Worm (Caenorhabditis elegans) whole organism, young adult: ENCODE results near the gene F55B11.2.

ENCODE experiments used
- D2030.7 ChIP-seq: fragments of 200-800 bp; sonication (Bioruptor generic); IDR thresholded peaks from 2 replicates; pipeline ENCODE4 v1.3.6; 2022; ENCODE audit warnings: missing genetic modification reagents, missing genetic modification characterization, missing compliant biosample characterization
- F10E7.11 ChIP-seq: sonication (generic microtip); optimal IDR thresholded peaks from 2 replicates; lab custom pipeline; 2017; ENCODE audit warnings: mild to moderate bottlenecking, missing genetic modification characterization, moderate library complexity, missing compliant biosample characterization
- F37B4.10 ChIP-seq: fragments of 200-800 bp; sonication (Bioruptor generic); IDR thresholded peaks from 2 replicates; pipeline ENCODE4 v1.3.6; 2022; ENCODE audit warnings: missing genetic modification characterization, missing compliant biosample characterization
- F57C9.4 ChIP-seq: sonication (generic microtip); optimal IDR thresholded peaks from 2 replicates; lab custom pipeline; 2017; ENCODE audit warnings: mild to moderate bottlenecking, missing genetic modification characterization, missing compliant biosample characterization
- K11D2.4 ChIP-seq: fragments of 200-800 bp; sonication (Bioruptor generic); IDR thresholded peaks from 2 replicates; pipeline ENCODE4 v1.3.6; 2022; ENCODE audit warnings: missing genetic modification reagents, missing genetic modification characterization, missing compliant biosample characterization
- Y67H2A.10 ChIP-seq: fragments of 200-800 bp; sonication (Bioruptor generic); conservative IDR thresholded peaks from 2 replicates; pipeline ENCODE4 v1.3.6; 2022; ENCODE audit warnings: missing genetic modification reagents, missing genetic modification characterization, missing compliant biosample characterization
- attf-6 ChIP-seq: fragments of 200-800 bp; sonication (Bioruptor generic); IDR thresholded peaks from 2 replicates; pipeline ENCODE4 v1.3.6; 2022; ENCODE audit warnings: missing genetic modification reagents, missing genetic modification characterization, missing compliant biosample characterization
- bed-2 ChIP-seq: fragments of 200-800 bp; sonication (Bioruptor generic); IDR thresholded peaks from 2 replicates; pipeline ENCODE4 v1.3.6; 2022; ENCODE audit warnings: missing genetic modification reagents, missing genetic modification characterization, missing compliant biosample characterization
- cebp-2 ChIP-seq: fragments of 200-800 bp; sonication (Bioruptor generic); IDR thresholded peaks from 2 replicates; pipeline ENCODE4 v1.3.6; 2022; ENCODE audit warnings: missing genetic modification characterization, missing compliant biosample characterization
- ceh-100 ChIP-seq: fragments of 200-800 bp; sonication (Bioruptor generic); IDR thresholded peaks from 2 replicates; pipeline ENCODE4 v1.3.6; 2022; ENCODE audit warnings: missing genetic modification reagents, missing genetic modification characterization, missing compliant biosample characterization
- ceh-40 ChIP-seq: fragments of 200-800 bp; sonication (Bioruptor generic); IDR thresholded peaks from 2 replicates; pipeline ENCODE4 v1.3.6; 2022; ENCODE audit warnings: missing genetic modification characterization, missing compliant biosample characterization
- chd-7 ChIP-seq: sonication (generic microtip); optimal IDR thresholded peaks from 2 replicates; lab custom pipeline; 2016; ENCODE audit warnings: mild to moderate bottlenecking, missing genetic modification characterization, moderate library complexity, missing compliant biosample characterization
- dpff-1 ChIP-seq: sonication (generic microtip); optimal IDR thresholded peaks from 2 replicates; lab custom pipeline; 2017; ENCODE audit warnings: mild to moderate bottlenecking, missing genetic modification characterization, missing compliant biosample characterization
- ets-4 ChIP-seq: fragments of 200-800 bp; sonication (Bioruptor generic); optimal IDR thresholded peaks from 2 replicates; lab custom pipeline; 2018; ENCODE audit warnings: mild to moderate bottlenecking, missing genetic modification characterization, missing compliant biosample characterization
- gei-17 ChIP-seq: fragments of 200-800 bp; sonication (Bioruptor generic); optimal IDR thresholded peaks from 2 replicates; lab custom pipeline; 2018; ENCODE audit warnings: mild to moderate bottlenecking, missing genetic modification characterization, missing compliant biosample characterization
- him-1 ChIP-seq: sonication (generic microtip); optimal IDR thresholded peaks from 2 replicates; lab custom pipeline; 2016; ENCODE audit warnings: missing genotype, missing genetic modification reagents, missing genetic modification characterization, missing compliant biosample characterization
- hrde-1 ChIP-seq: sonication (generic microtip); optimal IDR thresholded peaks from 2 replicates; lab custom pipeline; 2016; ENCODE audit warnings: missing genetic modification characterization, mild to moderate bottlenecking, missing compliant biosample characterization, moderate library complexity, missing genotype, missing genetic modification reagents, borderline replicate concordance
- hsf-1 ChIP-seq: fragments of 200-800 bp; sonication (Bioruptor generic); IDR thresholded peaks from 2 replicates; pipeline ENCODE4 v1.3.6; 2022; ENCODE audit warnings: missing genetic modification reagents, missing genetic modification characterization, missing compliant biosample characterization
- lag-1 ChIP-seq: fragments of 200-800 bp; sonication (Bioruptor generic); IDR thresholded peaks from 2 replicates; pipeline ENCODE4 v1.3.6; 2022; ENCODE audit warnings: missing genetic modification reagents, missing genetic modification characterization, missing compliant biosample characterization
- let-607 ChIP-seq, 2 experiments: fragments of 200-800 bp in 1 of 2; sonication (Bioruptor generic) in 1 of 2; sonication (generic microtip) in 1 of 2; optimal IDR thresholded peaks; 2 replicates each; lab custom pipeline; 2016 to 2018; ENCODE audit warnings: mild to moderate bottlenecking in 2 of 2, missing compliant biosample characterization in 2 of 2, missing genetic modification characterization in 2 of 2, moderate library complexity in 2 of 2, missing genotype in 1 of 2
- lsl-1 ChIP-seq: fragments of 200-800 bp; sonication (Bioruptor generic); optimal IDR thresholded peaks from 2 replicates; lab custom pipeline; 2018; ENCODE audit warnings: mild to moderate bottlenecking, missing genetic modification characterization, moderate library complexity, missing compliant biosample characterization
- madf-6 ChIP-seq: fragments of 200-800 bp; sonication (Bioruptor generic); IDR thresholded peaks from 2 replicates; pipeline ENCODE4 v1.3.6; 2022; ENCODE audit warnings: missing genetic modification reagents, missing genetic modification characterization, missing compliant biosample characterization
- madf-8 ChIP-seq: fragments of 200-800 bp; sonication (Bioruptor generic); conservative IDR thresholded peaks from 2 replicates; pipeline ENCODE4 v1.3.6; 2022; ENCODE audit warnings: missing genetic modification reagents, missing genetic modification characterization, missing compliant biosample characterization
- mel-28 ChIP-seq: sonication (generic microtip); optimal IDR thresholded peaks from 2 replicates; lab custom pipeline; 2016; ENCODE audit warnings: borderline replicate concordance, mild to moderate bottlenecking, missing genetic modification characterization, missing compliant biosample characterization
- nhr-179 ChIP-seq: sonication (generic microtip); optimal IDR thresholded peaks from 2 replicates; lab custom pipeline; 2016; ENCODE audit warnings: mild to moderate bottlenecking, missing genetic modification characterization, missing compliant biosample characterization
- nhr-80 ChIP-seq: sonication (generic microtip); optimal IDR thresholded peaks from 2 replicates; lab custom pipeline; 2016; ENCODE audit warnings: missing genetic modification characterization, missing compliant biosample characterization
- pha-4 ChIP-seq: fragments of 150-350 bp; sonication (generic microtip); optimal IDR thresholded peaks from 2 replicates; lab custom pipeline; 2014; ENCODE audit warnings: missing biosample characterization, missing genetic modification reagents, missing genetic modification characterization
- repo-1 ChIP-seq: sonication (generic microtip); optimal IDR thresholded peaks from 2 replicates; lab custom pipeline; 2017; ENCODE audit warnings: mild to moderate bottlenecking, missing genetic modification characterization, missing compliant biosample characterization
- sdz-38 ChIP-seq: sonication (generic microtip); optimal IDR thresholded peaks from 2 replicates; lab custom pipeline; 2016; ENCODE audit warnings: missing genotype, missing genetic modification characterization, missing compliant biosample characterization
- sea-2 ChIP-seq: fragments of 200-800 bp; sonication (Bioruptor generic); IDR thresholded peaks from 2 replicates; pipeline ENCODE4 v1.3.6; 2022; ENCODE audit warnings: missing genetic modification characterization, missing compliant biosample characterization
- snpc-1.3 ChIP-seq: sonication (generic microtip); optimal IDR thresholded peaks from 2 replicates; lab custom pipeline; 2017; ENCODE audit warnings: missing genetic modification characterization, mild to moderate bottlenecking, missing compliant biosample characterization, antibody characterized with exemption, moderate library complexity, missing genotype, missing genetic modification reagents; ENCODE audit not compliant: insufficient read depth
- snpc-4 ChIP-seq, 5 experiments: fragments of 150-350 bp in 1 of 5; sonication (generic microtip) in 4 of 5; optimal IDR thresholded peaks; 2 replicates each; lab custom pipeline; 2014 to 2018; ENCODE audit warnings: missing genetic modification characterization in 5 of 5, missing biosample characterization in 3 of 5, antibody characterized with exemption in 2 of 5, mild to moderate bottlenecking in 2 of 5, missing compliant biosample characterization in 2 of 5, missing genotype in 2 of 5, moderate library complexity in 2 of 5, missing genetic modification reagents in 1 of 5
- somi-1 ChIP-seq: fragments of 200-800 bp; sonication (Bioruptor generic); optimal IDR thresholded peaks from 2 replicates; lab custom pipeline; 2018; ENCODE audit warnings: mild to moderate bottlenecking, missing genetic modification characterization, missing compliant biosample characterization
- tlf-1 ChIP-seq: fragments of 200-800 bp; sonication (Bioruptor generic); optimal IDR thresholded peaks from 2 replicates; lab custom pipeline; 2018; ENCODE audit warnings: mild to moderate bottlenecking, missing genetic modification characterization, missing compliant biosample characterization
- unc-130 ChIP-seq: sonication (generic microtip); optimal IDR thresholded peaks from 2 replicates; lab custom pipeline; 2016; ENCODE audit warnings: missing genetic modification reagents, missing genetic modification characterization, missing compliant biosample characterization
- xnd-1 ChIP-seq: sonication (generic microtip); optimal IDR thresholded peaks from 2 replicates; lab custom pipeline; 2016; ENCODE audit warnings: missing genotype, missing genetic modification reagents, missing genetic modification characterization, missing compliant biosample characterization

F55B11.2 gene

DNA sequence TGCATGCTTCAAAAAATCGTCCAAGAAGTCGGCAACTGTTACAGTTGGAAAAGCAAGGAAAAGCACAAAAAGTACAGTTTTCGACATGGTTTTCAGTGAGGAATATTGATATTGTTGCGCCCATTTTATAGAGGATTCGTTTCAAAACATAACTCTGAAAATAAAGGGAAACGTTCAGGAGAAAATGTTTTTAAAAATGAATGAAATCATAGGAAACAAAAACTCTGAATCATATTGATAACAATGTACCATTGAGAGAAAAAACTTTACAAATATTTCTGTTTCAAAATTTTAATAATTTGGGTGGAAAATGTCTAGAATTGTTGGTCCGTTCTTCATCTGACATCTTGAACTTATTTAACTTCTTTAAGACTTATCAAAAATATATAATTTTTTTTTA, at the start of gene F55B11.2:
Gene F55B11.2 (minus strand): TSS at position 101 of the 400 bp plus-strand sequence.
- TF ChIP-seq nhr-80 (tag; lab: Kevin White, UChicago) (no peak), Y67H2A.10 (GFP tag; lab: Robert Waterston, UW) (no peak), pha-4 (tag; lab: Kevin White, UChicago) (no peak), repo-1 (tag; lab: Kevin White, UChicago) (no peak), ets-4 (GFP tag; lab: Kevin White, UChicago) (no peak), dpff-1 (tag; lab: Kevin White, UChicago) (no peak), lsl-1 (GFP tag; lab: Kevin White, UChicago) (no peak)

DNA sequence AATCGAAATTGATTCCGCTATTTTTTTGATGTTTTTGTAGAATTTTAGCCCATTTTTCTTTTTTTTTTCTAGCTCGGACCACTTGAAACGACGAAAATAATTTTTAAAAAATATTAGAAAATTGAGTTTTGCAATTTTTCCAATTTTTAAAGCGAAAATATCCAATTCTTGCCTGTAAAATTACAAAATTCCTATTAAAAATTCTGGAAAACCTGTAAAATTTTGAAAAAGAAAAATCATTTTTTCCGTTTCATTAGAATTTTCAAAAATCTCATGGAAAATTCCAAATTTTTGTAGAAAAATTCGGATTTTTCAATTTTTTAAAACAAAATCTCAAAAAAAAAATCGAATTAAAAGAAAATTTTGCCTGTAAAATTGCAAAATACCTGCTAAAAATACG, 45.9 kb upstream of the F55B11.2 start:
- TF ChIP-seq snpc-4 (GFP tag; optimal IDR thresholded peaks at IDR 0.05; lab: Kevin White, UChicago) (no peak), snpc-4 (tag; optimal IDR thresholded peaks at IDR 0.05; lab: Kevin White, UChicago) (peak in 1 of 4 experiments; percentile 76), F10E7.11 (tag; lab: Kevin White, UChicago) (no peak), chd-7 (no peak), K11D2.4 (GFP tag; lab: Robert Waterston, UW) (no peak), mel-28 (tag; lab: Kevin White, UChicago) (no peak), unc-130 (GFP tag; lab: Kevin White, UChicago) (no peak), attf-6 (GFP tag; lab: Robert Waterston, UW) (peak; percentile 82), F37B4.10 (GFP tag; lab: Robert Waterston, UW) (no peak), nhr-179 (no peak), cebp-2 (GFP tag; lab: Robert Waterston, UW) (0 out of 2 replicates have a peak, but pooled peaks have one; percentile 65), lag-1 (no peak), him-1 (tag; lab: Kevin White, UChicago) (no peak), gei-17 (no peak), madf-8 (GFP tag; lab: Robert Waterston, UW) (no peak), ceh-40 (GFP tag; lab: Robert Waterston, UW) (no peak), hsf-1 (GFP tag; lab: Robert Waterston, UW) (no peak), sdz-38 (tag; lab: Kevin White, UChicago) (no peak), sea-2 (GFP tag; lab: Robert Waterston, UW) (no peak), F57C9.4 (tag; lab: Kevin White, UChicago) (no peak), nhr-80 (tag; lab: Kevin White, UChicago) (no peak)

DNA sequence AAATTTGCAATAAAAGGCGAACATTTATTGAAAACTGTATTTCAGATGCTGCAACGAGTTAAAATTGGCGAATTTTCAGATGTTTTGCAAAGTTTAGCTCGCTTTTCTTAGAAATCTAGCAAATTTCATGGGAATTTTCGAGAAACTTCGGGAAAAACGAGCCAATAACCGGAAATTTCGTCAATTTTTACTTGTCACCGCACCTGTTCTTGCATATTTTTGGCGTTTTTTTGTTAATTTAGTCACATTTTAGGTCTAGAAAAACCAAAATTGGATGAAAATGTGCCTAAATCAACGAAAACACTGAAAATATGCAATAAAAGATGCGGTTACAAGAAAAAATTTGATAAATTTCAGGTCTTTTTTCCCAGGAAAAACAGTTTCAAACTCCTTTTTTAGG, 43.7 kb upstream of the F55B11.2 start:
- TF ChIP-seq ceh-100 (GFP tag; lab: Robert Waterston, UW), result no peak
- no peak for TF ChIP-seq let-607 (tag; optimal IDR thresholded peaks at IDR 0.05; lab: Kevin White, UChicago)
- TF ChIP-seq snpc-4 (GFP tag; optimal IDR thresholded peaks at IDR 0.05; lab: Kevin White, UChicago), result no peak
- peak in 2 of 4 experiments; percentile 55 to 58 for TF ChIP-seq snpc-4 (tag; optimal IDR thresholded peaks at IDR 0.05; lab: Kevin White, UChicago)
- 0 out of 2 replicates have a peak, but pooled peaks have one; percentile 16 for TF ChIP-seq attf-6 (GFP tag; lab: Robert Waterston, UW)
- no peak for TF ChIP-seq tlf-1 (GFP tag; lab: Kevin White, UChicago)
- TF ChIP-seq chd-7, result no peak
- TF ChIP-seq somi-1 (GFP tag; lab: Kevin White, UChicago), result no peak
- no peak for TF ChIP-seq snpc-1.3 (tag; lab: Kevin White, UChicago)
- no peak for TF ChIP-seq D2030.7 (GFP tag; lab: Robert Waterston, UW)
- TF ChIP-seq unc-130 (GFP tag; lab: Kevin White, UChicago), result no peak

DNA sequence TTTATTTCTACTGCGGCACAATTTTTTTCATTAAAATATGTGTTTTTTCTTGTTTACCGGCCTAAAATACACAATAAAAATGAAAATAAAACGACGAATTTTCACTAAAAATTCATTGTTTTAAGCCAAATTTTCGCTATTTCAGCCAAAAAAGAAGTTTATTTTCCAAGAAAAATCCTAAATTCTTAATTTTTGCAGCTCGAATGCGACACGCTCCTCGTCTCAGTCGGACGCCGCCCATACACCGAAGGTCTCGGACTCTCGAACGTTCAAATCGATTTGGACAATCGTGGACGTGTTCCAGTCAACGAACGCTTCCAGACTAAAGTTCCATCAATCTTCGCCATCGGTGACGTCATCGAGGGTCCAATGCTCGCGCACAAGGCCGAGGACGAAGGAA, 43.0 kb upstream of the F55B11.2 start:
- no peak for TF ChIP-seq lag-1
- no peak for TF ChIP-seq hrde-1 (tag; lab: Kevin White, UChicago)
- TF ChIP-seq snpc-4 (GFP tag; optimal IDR thresholded peaks at IDR 0.05; lab: Kevin White, UChicago), result no peak
- TF ChIP-seq snpc-4 (tag; optimal IDR thresholded peaks at IDR 0.05; lab: Kevin White, UChicago), result peak in 1 of 4 experiments; percentile 57
- TF ChIP-seq pha-4 (tag; lab: Kevin White, UChicago), result no peak
- TF ChIP-seq bed-2 (GFP tag; lab: Robert Waterston, UW), result no peak
- TF ChIP-seq madf-6 (GFP tag; lab: Robert Waterston, UW), result peak; percentile 32; the same call in 1 of the 2 replicates
- TF ChIP-seq cebp-2 (GFP tag; lab: Robert Waterston, UW), result 0 out of 2 replicates have a peak, but pooled peaks have one; percentile 23
- TF ChIP-seq xnd-1, result no peak
- TF ChIP-seq attf-6 (GFP tag; lab: Robert Waterston, UW), result peak; percentile 55
- TF ChIP-seq, all 124 proteins: peak for 4
